Worm (Caenorhabditis elegans): ENCODE results near the gene T01C3.3.

The T01C3.3 gene

ce11 chrV:14948566-14948965 is 43.9 kb downstream of the T01C3.3 start:
- TF ChIP-seq flt-1 (GFP tag; IDR thresholded peaks at IDR 0.05) = no peak
- no peak for TF ChIP-seq ceh-13 (GFP tag; optimal IDR thresholded peaks at IDR 0.05)
- no peak for TF ChIP-seq hmg-4 (GFP tag; optimal IDR thresholded peaks at IDR 0.05)
- TF ChIP-seq B0310.2 (tag; optimal IDR thresholded peaks at IDR 0.05) = no peak
- no peak for TF ChIP-seq F13C5.2 (tag; optimal IDR thresholded peaks at IDR 0.05)
- no peak for TF ChIP-seq aly-1 (tag; optimal IDR thresholded peaks at IDR 0.05)
- TF ChIP-seq ets-7 (tag; optimal IDR thresholded peaks at IDR 0.05) = no peak
- no peak for TF ChIP-seq hmbx-1 (tag; optimal IDR thresholded peaks at IDR 0.05)
- TF ChIP-seq scrt-1 (GFP tag; IDR thresholded peaks at IDR 0.05) = no peak
- no peak for TF ChIP-seq tbx-37 (GFP tag; conservative IDR thresholded peaks at IDR 0.05)
- TF ChIP-seq ama-1 (optimal IDR thresholded peaks at IDR 0.05) = no peak
- no peak for TF ChIP-seq pes-1 (GFP tag; IDR thresholded peaks at IDR 0.05)
- no peak for TF ChIP-seq sea-1 (GFP tag; conservative IDR thresholded peaks at IDR 0.05)
- no peak for TF ChIP-seq hnd-1 (tag; optimal IDR thresholded peaks at IDR 0.05)

ce11 chrV:14947022-14947421 is 45.5 kb downstream of the T01C3.3 start, which contains the start of gene C30G7.4:
TSS of gene C30G7.4 (minus strand) at chrV:14947122.
- TF ChIP-seq hmbx-1 (tag; optimal IDR thresholded peaks at IDR 0.05) = no peak
- no peak for TF ChIP-seq flt-1 (GFP tag; IDR thresholded peaks at IDR 0.05)
- TF ChIP-seq pes-1 (GFP tag; IDR thresholded peaks at IDR 0.05) = no peak
- no peak for TF ChIP-seq scrt-1 (GFP tag; IDR thresholded peaks at IDR 0.05)
- TF ChIP-seq sea-1 (GFP tag; conservative IDR thresholded peaks at IDR 0.05) = no peak
- no peak for TF ChIP-seq ets-7 (tag; optimal IDR thresholded peaks at IDR 0.05)
- no peak for TF ChIP-seq B0310.2 (tag; optimal IDR thresholded peaks at IDR 0.05)
- TF ChIP-seq tbx-37 (GFP tag; conservative IDR thresholded peaks at IDR 0.05) = no peak
- no peak for TF ChIP-seq ama-1 (optimal IDR thresholded peaks at IDR 0.05)
- no peak for TF ChIP-seq F13C5.2 (tag; optimal IDR thresholded peaks at IDR 0.05)
- no peak for TF ChIP-seq ceh-36 (tag; optimal IDR thresholded peaks at IDR 0.05)
- no peak for TF ChIP-seq hnd-1 (tag; optimal IDR thresholded peaks at IDR 0.05)
- no peak for TF ChIP-seq hmg-4 (GFP tag; optimal IDR thresholded peaks at IDR 0.05)
- TF ChIP-seq ceh-13 (GFP tag; optimal IDR thresholded peaks at IDR 0.05) = no peak
- TF ChIP-seq aly-1 (tag; optimal IDR thresholded peaks at IDR 0.05) = no peak
- TF ChIP-seq tra-4 (tag; optimal IDR thresholded peaks at IDR 0.05) = no peak
- no peak for TF ChIP-seq tbx-11 (GFP tag; IDR thresholded peaks at IDR 0.05)

- TF ChIP-seq aly-1 (tag; optimal IDR thresholded peaks at IDR 0.05) (no peak), F13C5.2 (tag; optimal IDR thresholded peaks at IDR 0.05) (no peak), tra-4 (tag; optimal IDR thresholded peaks at IDR 0.05) (no peak), hnd-1 (tag; optimal IDR thresholded peaks at IDR 0.05) (no peak), tbx-11 (GFP tag; IDR thresholded peaks at IDR 0.05) (no peak), sea-1 (GFP tag; conservative IDR thresholded peaks at IDR 0.05) (no peak), pes-1 (GFP tag; IDR thresholded peaks at IDR 0.05) (no peak), ets-7 (tag; optimal IDR thresholded peaks at IDR 0.05) (no peak), scrt-1 (GFP tag; IDR thresholded peaks at IDR 0.05) (no peak), ama-1 (optimal IDR thresholded peaks at IDR 0.05) (no peak), hmbx-1 (tag; optimal IDR thresholded peaks at IDR 0.05) (no peak), hmg-4 (GFP tag; optimal IDR thresholded peaks at IDR 0.05) (no peak), tbx-37 (GFP tag; conservative IDR thresholded peaks at IDR 0.05) (no peak), B0310.2 (tag; optimal IDR thresholded peaks at IDR 0.05) (no peak), flt-1 (GFP tag; IDR thresholded peaks at IDR 0.05) (no peak), ceh-13 (GFP tag; optimal IDR thresholded peaks at IDR 0.05) (no peak)
Observed at ce11 chrV:14945697-14946096, 46.8 kb downstream of the T01C3.3 start, which contains the start of gene C30G7.3. TSS of gene C30G7.3 (minus strand) at chrV:14945704.

DNA sequence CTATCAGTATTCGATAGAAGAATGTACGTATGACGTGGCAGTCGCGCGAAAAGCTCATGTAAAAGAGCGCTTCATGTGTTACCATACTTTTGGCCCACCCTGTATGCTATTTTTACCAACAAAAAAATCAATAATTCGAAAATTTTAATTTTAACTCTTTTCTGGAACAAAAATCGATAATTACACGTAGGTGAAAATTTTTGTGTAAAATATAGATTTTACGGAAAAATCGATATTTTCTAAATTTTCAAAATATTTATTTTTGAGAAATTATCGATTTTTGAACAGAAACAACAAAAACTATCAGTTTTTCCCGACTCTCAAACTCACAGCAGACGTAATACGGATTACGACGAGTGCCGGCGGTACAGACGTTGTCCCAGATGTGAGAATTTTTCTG is 47.4 kb downstream of the T01C3.3 start:
- TF ChIP-seq hmg-4 (GFP tag; optimal IDR thresholded peaks at IDR 0.05) (no peak), hmbx-1 (tag; optimal IDR thresholded peaks at IDR 0.05) (no peak), hnd-1 (tag; optimal IDR thresholded peaks at IDR 0.05) (no peak), tra-4 (tag; optimal IDR thresholded peaks at IDR 0.05) (no peak), ets-7 (tag; optimal IDR thresholded peaks at IDR 0.05) (no peak)

ce11 chrV:14943774-14944173 is 48.7 kb downstream of the T01C3.3 start:
- no peak for TF ChIP-seq scrt-1 (GFP tag; IDR thresholded peaks at IDR 0.05)
- no peak for TF ChIP-seq tra-4 (tag; optimal IDR thresholded peaks at IDR 0.05)
- TF ChIP-seq ceh-36 (tag; optimal IDR thresholded peaks at IDR 0.05) = no peak
- TF ChIP-seq B0310.2 (tag; optimal IDR thresholded peaks at IDR 0.05) = no peak
- TF ChIP-seq hmbx-1 (tag; optimal IDR thresholded peaks at IDR 0.05) = no peak
- TF ChIP-seq tbx-37 (GFP tag; conservative IDR thresholded peaks at IDR 0.05) = no peak
- no peak for TF ChIP-seq ets-7 (tag; optimal IDR thresholded peaks at IDR 0.05)
- TF ChIP-seq F13C5.2 (tag; optimal IDR thresholded peaks at IDR 0.05) = no peak
- TF ChIP-seq aly-1 (tag; optimal IDR thresholded peaks at IDR 0.05) = no peak

- TF ChIP-seq aly-1 (tag; optimal IDR thresholded peaks at IDR 0.05) (no peak), hmg-4 (GFP tag; optimal IDR thresholded peaks at IDR 0.05) (no peak), tra-4 (tag; optimal IDR thresholded peaks at IDR 0.05) (no peak), tbx-11 (GFP tag; IDR thresholded peaks at IDR 0.05) (no peak), B0310.2 (tag; optimal IDR thresholded peaks at IDR 0.05) (no peak), ama-1 (optimal IDR thresholded peaks at IDR 0.05) (no peak), F13C5.2 (tag; optimal IDR thresholded peaks at IDR 0.05) (no peak)
Observed at ce11 chrV:14942898-14943297, 49.6 kb downstream of the T01C3.3 start.
